Fruit fly (Drosophila melanogaster): ENCODE results near the gene Jon74E.

Jon74E gene

DNA sequence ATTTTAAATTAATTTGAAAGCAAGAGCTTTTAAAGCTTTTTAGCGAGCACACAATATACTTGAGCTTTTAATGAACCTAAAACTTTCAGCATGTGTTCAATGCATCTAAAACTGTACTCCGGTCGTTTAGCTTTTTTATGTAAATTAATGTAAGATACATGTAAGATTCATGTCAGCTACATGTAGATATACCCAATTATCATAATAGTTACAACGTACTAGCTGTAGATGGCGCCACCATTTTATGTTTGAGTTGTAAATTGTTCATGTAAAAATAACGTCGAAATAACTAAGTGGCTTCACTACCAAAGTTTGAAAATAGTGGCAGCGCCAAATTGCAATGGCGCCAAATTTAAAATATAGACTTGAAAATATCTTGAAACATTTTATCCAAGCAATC lies 48.0 kb upstream of the Jon74E start (continued):
- TF ChIP-seq Opbp (GFP tag; IDR thresholded peaks at IDR 0.05; ENCODE audit: partially characterized antibody) (peak; percentile 54; the same call in 2 of the 3 replicates), kah (GFP tag; optimal IDR thresholded peaks at IDR 0.05) (no peak), CG15514 (GFP tag; optimal IDR thresholded peaks at IDR 0.05) (peak; percentile 50), chif (GFP tag; optimal IDR thresholded peaks at IDR 0.05) (peak in 1 of 2 experiments; percentile 22), fd96Cb (tag; optimal IDR thresholded peaks at IDR 0.05) (no peak), lov (optimal IDR thresholded peaks at IDR 0.05) (no peak), lov (GFP tag; IDR thresholded peaks at IDR 0.05) (no peak), slbo (GFP tag; IDR thresholded peaks at IDR 0.05) (peak; percentile 8; the same call in 1 of the 2 replicates), knrl (GFP tag; IDR thresholded peaks at IDR 0.05; ENCODE audit: partially characterized antibody) (peak; percentile 73), CG9609 (GFP tag; optimal IDR thresholded peaks at IDR 0.05) (no peak), pita (GFP tag; optimal IDR thresholded peaks at IDR 0.05) (peak; percentile 92), gt (GFP tag; IDR thresholded peaks at IDR 0.05) (no peak), pho (GFP tag; optimal IDR thresholded peaks at IDR 0.05) (peak; percentile 41), mam (GFP tag; optimal IDR thresholded peaks at IDR 0.05) (no peak), sna (GFP tag; IDR thresholded peaks at IDR 0.05; ENCODE audit: partially characterized antibody) (no peak), Mrtf (GFP tag; IDR thresholded peaks at IDR 0.05) (no peak), chm (GFP tag; IDR thresholded peaks at IDR 0.05) (no peak), ato (GFP tag; IDR thresholded peaks at IDR 0.05; ENCODE audit: partially characterized antibody) (no peak), abd-A (tag; optimal IDR thresholded peaks at IDR 0.05) (peak; percentile 49), CG2120 (GFP tag; optimal IDR thresholded peaks at IDR 0.05) (peak; percentile 50), Rfx (GFP tag; IDR thresholded peaks at IDR 0.05) (peak; percentile 60), CG10209 (GFP tag; optimal IDR thresholded peaks at IDR 0.05) (no peak), insv (GFP tag; optimal IDR thresholded peaks at IDR 0.05) (peak in 1 of 2 experiments; percentile 38), nom (GFP tag; optimal IDR thresholded peaks at IDR 0.05) (peak; percentile 62), sug (tag; optimal IDR thresholded peaks at IDR 0.05) (peak; percentile 55), Ets97D (GFP tag; optimal IDR thresholded peaks at IDR 0.05) (peak; percentile 42), CG30403 (GFP tag; optimal IDR thresholded peaks at IDR 0.05) (peak; percentile 23), ttk (GFP tag; IDR thresholded peaks at IDR 0.05) (no peak), CG13624 (GFP tag; optimal IDR thresholded peaks at IDR 0.05) (peak; percentile 32), ERR (GFP tag; optimal IDR thresholded peaks at IDR 0.05) (peak; percentile 9), CG10979 (tag; optimal IDR thresholded peaks at IDR 0.05) (peak; percentile 4), stwl (tag; optimal IDR thresholded peaks at IDR 0.05) (peak; percentile 52), Ada2b (GFP tag; IDR thresholded peaks at IDR 0.05) (no peak), BEAF-32 (GFP tag; optimal IDR thresholded peaks at IDR 0.05) (peak; percentile 11), CG13296 (GFP tag; optimal IDR thresholded peaks at IDR 0.05) (no peak), Vsx1 (GFP tag; optimal IDR thresholded peaks at IDR 0.05) (peak; percentile 57), gem (tag; optimal IDR thresholded peaks at IDR 0.05) (peak; percentile 19), amos (GFP tag; IDR thresholded peaks at IDR 0.05; ENCODE audit: partially characterized antibody) (peak; percentile 80), CG3847 (GFP tag; IDR thresholded peaks at IDR 0.05) (peak; percentile 53), CG11504 (tag; optimal IDR thresholded peaks at IDR 0.05) (peak; percentile 42), ewg (GFP tag; optimal IDR thresholded peaks at IDR 0.05) (no peak), nau (GFP tag; optimal IDR thresholded peaks at IDR 0.05) (peak; percentile 44), cad (GFP tag; optimal IDR thresholded peaks at IDR 0.05) (peak; percentile 15), dpn (GFP tag; optimal IDR thresholded peaks at IDR 0.05) (peak; percentile 36 to 45), Deaf1 (tag; optimal IDR thresholded peaks at IDR 0.05) (no peak), twi (tag; optimal IDR thresholded peaks at IDR 0.05) (no peak), Fer1 (GFP tag; optimal IDR thresholded peaks at IDR 0.05) (peak; percentile 5), CG9797 (GFP tag; optimal IDR thresholded peaks at IDR 0.05) (no peak), Lhr (GFP tag; optimal IDR thresholded peaks at IDR 0.05) (peak; percentile 93), zen (tag; optimal IDR thresholded peaks at IDR 0.05) (peak; percentile 69)
